Worm (Caenorhabditis elegans): ENCODE measurements around the gene fbxa-54.

Gene fbxa-54

ce11 chrIII:955981-956380, at the start of gene fbxa-54:
fbxa-54 (plus strand) TSS chrIII:956334.
- TF ChIP-seq blmp-1 (tag; optimal IDR thresholded peaks at IDR 0.05): no peak
- TF ChIP-seq nhr-2 (tag; optimal IDR thresholded peaks at IDR 0.05): no peak
- TF ChIP-seq mls-2 (tag; optimal IDR thresholded peaks at IDR 0.05): no peak
- no peak for TF ChIP-seq nhr-28 (tag; optimal IDR thresholded peaks at IDR 0.05)
- TF ChIP-seq lin-13 (tag; optimal IDR thresholded peaks at IDR 0.05): no peak
- no peak for TF ChIP-seq ztf-11 (tag; optimal IDR thresholded peaks at IDR 0.05)
- TF ChIP-seq ceh-83 (GFP tag; optimal IDR thresholded peaks at IDR 0.05): no peak
- TF ChIP-seq sptf-1 (tag; optimal IDR thresholded peaks at IDR 0.05): no peak
- no peak for TF ChIP-seq ham-2 (GFP tag; optimal IDR thresholded peaks at IDR 0.05)
- TF ChIP-seq snpc-4 (tag; optimal IDR thresholded peaks at IDR 0.05): no peak
- no peak for TF ChIP-seq elt-3 (tag; optimal IDR thresholded peaks at IDR 0.05)

ce11 chrIII:907311-907710, 48.8 kb upstream of the fbxa-54 start, which contains the start of gene F23H11.4:
F23H11.4 (minus strand) TSS chrIII:907539.
- TF ChIP-seq sptf-1 (tag; optimal IDR thresholded peaks at IDR 0.05): no peak
- no peak for TF ChIP-seq lsy-2 (tag; optimal IDR thresholded peaks at IDR 0.05)
- no peak for TF ChIP-seq lin-13 (tag; optimal IDR thresholded peaks at IDR 0.05)
- no peak for TF ChIP-seq unc-120 (tag; optimal IDR thresholded peaks at IDR 0.05; ENCODE audit: poor library complexity, severe bottlenecking)
- no peak for TF ChIP-seq sem-2 (GFP tag; optimal IDR thresholded peaks at IDR 0.05)
- no peak for TF ChIP-seq unc-62 (GFP tag; optimal IDR thresholded peaks at IDR 0.05)
- TF ChIP-seq elt-3 (tag; optimal IDR thresholded peaks at IDR 0.05): no peak
- no peak for TF ChIP-seq bed-3 (GFP tag; optimal IDR thresholded peaks at IDR 0.05)
- TF ChIP-seq mab-5 (tag; optimal IDR thresholded peaks at IDR 0.05): no peak
- no peak for TF ChIP-seq elt-1 (tag; optimal IDR thresholded peaks at IDR 0.05; ENCODE audit: borderline replicate concordance, insufficient read depth)

- no peak for TF ChIP-seq unc-39 (tag; optimal IDR thresholded peaks at IDR 0.05)
- TF ChIP-seq blmp-1 (tag; optimal IDR thresholded peaks at IDR 0.05): no peak
- TF ChIP-seq nhr-237 (tag; optimal IDR thresholded peaks at IDR 0.05): peak; percentile 24
- TF ChIP-seq ceh-43 (GFP tag; optimal IDR thresholded peaks at IDR 0.05): no peak
- TF ChIP-seq pha-4 (tag; optimal IDR thresholded peaks at IDR 0.05): peak; percentile 60
Measured at ce11 chrIII:907990-908389, 48.1 kb upstream of the fbxa-54 start.

DNA sequence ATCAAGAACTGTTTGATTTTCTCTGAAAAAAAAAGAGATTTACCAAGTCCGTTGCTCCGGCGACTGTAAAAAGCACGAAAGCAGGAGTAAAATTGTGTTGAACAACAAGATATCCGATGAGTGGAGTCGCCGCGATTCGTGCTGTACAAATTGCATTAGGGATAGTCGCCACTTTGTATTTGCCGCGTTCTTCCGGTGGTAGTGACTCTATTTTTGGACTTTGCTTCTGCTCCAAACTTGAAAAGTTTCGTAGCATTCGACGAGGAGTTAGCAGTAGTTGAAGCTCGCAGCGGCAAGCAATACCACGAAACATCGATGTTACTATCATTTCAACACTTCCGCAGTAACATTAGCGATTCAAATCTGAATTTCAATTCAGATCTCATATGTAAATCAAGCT, 46.6 kb upstream of the fbxa-54 start, which contains the start of gene crls-1:
crls-1 (minus strand) TSS at position 363 of the 400 bp plus-strand sequence.
- TF ChIP-seq sptf-1 (tag; optimal IDR thresholded peaks at IDR 0.05): no peak
- no peak for TF ChIP-seq unc-62 (GFP tag; optimal IDR thresholded peaks at IDR 0.05)
- no peak for TF ChIP-seq cnd-1 (tag; optimal IDR thresholded peaks at IDR 0.05)
- no peak for TF ChIP-seq sem-2 (GFP tag; optimal IDR thresholded peaks at IDR 0.05)
- TF ChIP-seq snpc-4 (tag; optimal IDR thresholded peaks at IDR 0.05): no peak
- no peak for TF ChIP-seq pha-4 (tag; optimal IDR thresholded peaks at IDR 0.05)
- no peak for TF ChIP-seq bed-3 (GFP tag; optimal IDR thresholded peaks at IDR 0.05)
- no peak for TF ChIP-seq blmp-1 (tag; optimal IDR thresholded peaks at IDR 0.05)
- TF ChIP-seq hlh-1 (tag; optimal IDR thresholded peaks at IDR 0.05): no peak
- TF ChIP-seq elt-1 (tag; optimal IDR thresholded peaks at IDR 0.05; ENCODE audit: borderline replicate concordance, insufficient read depth): no peak
- no peak for TF ChIP-seq drap-1 (GFP tag; optimal IDR thresholded peaks at IDR 0.05)
- no peak for TF ChIP-seq nhr-2 (tag; optimal IDR thresholded peaks at IDR 0.05)
- TF ChIP-seq nhr-76 (tag; optimal IDR thresholded peaks at IDR 0.05): no peak

ce11 chrIII:910540-911311, 45.4 kb upstream of the fbxa-54 start, which contains the start of the genes F23H11.5 and bra-2:
F23H11.5 (minus strand) TSS chrIII:910590.
bra-2 (plus strand) TSS chrIII:911261.
- no peak for TF ChIP-seq bed-3 (GFP tag; optimal IDR thresholded peaks at IDR 0.05)
- TF ChIP-seq pha-4 (tag; optimal IDR thresholded peaks at IDR 0.05): peak; percentile 22
- no peak for TF ChIP-seq snpc-4 (tag; optimal IDR thresholded peaks at IDR 0.05)
- TF ChIP-seq zip-8 (tag; optimal IDR thresholded peaks at IDR 0.05): peak; percentile 92
- TF ChIP-seq lin-32 (GFP tag; optimal IDR thresholded peaks at IDR 0.05): no peak
- no peak for TF ChIP-seq tbx-8 (GFP tag; optimal IDR thresholded peaks at IDR 0.05)
- TF ChIP-seq lsy-2 (tag; optimal IDR thresholded peaks at IDR 0.05): peak; percentile 80
- TF ChIP-seq ces-1 (GFP tag; optimal IDR thresholded peaks at IDR 0.05): peak; percentile 28
- no peak for TF ChIP-seq nhr-2 (tag; optimal IDR thresholded peaks at IDR 0.05)
- peak; percentile 26 for TF ChIP-seq elt-1 (tag; optimal IDR thresholded peaks at IDR 0.05; ENCODE audit: borderline replicate concordance, insufficient read depth)
- peak; percentile 6 for TF ChIP-seq ceh-39 (tag; optimal IDR thresholded peaks at IDR 0.05)

All from whole organism, mixed stage, embryonic.